Worm (Caenorhabditis elegans): Measurements from ENCODE around the gene wrt-3.

ce11 chrIV:9485972-9486371 is 8.7 kb upstream of the wrt-3 start, which contains the start of gene sru-2:
- no peak for TF ChIP-seq ztf-11 (tag; optimal IDR thresholded peaks at IDR 0.05)
- TF ChIP-seq nhr-76 (tag; optimal IDR thresholded peaks at IDR 0.05), result no peak
- TF ChIP-seq sem-2 (GFP tag; optimal IDR thresholded peaks at IDR 0.05), result no peak
- no peak for TF ChIP-seq unc-39 (tag; optimal IDR thresholded peaks at IDR 0.05)
- no peak for TF ChIP-seq ham-2 (GFP tag; optimal IDR thresholded peaks at IDR 0.05)
- TF ChIP-seq snpc-4 (tag; optimal IDR thresholded peaks at IDR 0.05), result no peak
- no peak for TF ChIP-seq nhr-28 (tag; optimal IDR thresholded peaks at IDR 0.05)
- TF ChIP-seq lsy-2 (tag; optimal IDR thresholded peaks at IDR 0.05), result no peak
